Fruit fly (Drosophila melanogaster) whole organism, embryonic: Measurements from ENCODE around the gene natalisin.

Source experiments
- CG10147 ChIP-seq: fragments of 200-800 bp; sonication (Bioruptor generic); optimal IDR thresholded peaks from 2 replicates; lab custom pipeline; 2019; ENCODE audit warnings: missing biosample characterization, mild to moderate bottlenecking, missing genetic modification characterization, moderate library complexity
- CG10959 ChIP-seq: fragments of 200-800 bp; sonication (Bioruptor generic); IDR thresholded peaks from 2 replicates; pipeline ENCODE4 v1.3.6; 2022; ENCODE audit warnings: missing biosample characterization, missing genetic modification characterization
- CG12071 ChIP-seq: fragments of 200-800 bp; sonication (Bioruptor generic); optimal IDR thresholded peaks from 3 replicates; lab custom pipeline; 2018; ENCODE audit warnings: missing biosample characterization, mild to moderate bottlenecking, missing genetic modification characterization
- CG1233 ChIP-seq: fragments of 200-800 bp; sonication (Bioruptor generic); optimal IDR thresholded peaks from 4 replicates; lab custom pipeline; 2018; ENCODE audit warnings: missing biosample characterization, mild to moderate bottlenecking, missing genetic modification characterization
- CG12659 ChIP-seq: fragments of 200-800 bp; sonication (Bioruptor generic); optimal IDR thresholded peaks from 3 replicates; lab custom pipeline; 2017; ENCODE audit warnings: mild to moderate bottlenecking, missing biosample characterization, missing genetic modification reagents, missing genetic modification characterization
- CG12942 ChIP-seq: fragments of 200-800 bp; sonication (Bioruptor generic); optimal IDR thresholded peaks from 3 replicates; lab custom pipeline; 2016; ENCODE audit warnings: missing biosample characterization, missing genetic modification characterization
- CG13287 ChIP-seq: fragments of 200-800 bp; sonication (Bioruptor generic); IDR thresholded peaks from 2 replicates; pipeline ENCODE4 v1.3.6; 2022; ENCODE audit warnings: missing biosample characterization, missing genetic modification characterization; ENCODE audit not compliant: partially characterized antibody
- CG15073 ChIP-seq: fragments of 200-800 bp; sonication (Bioruptor generic); optimal IDR thresholded peaks from 2 replicates; lab custom pipeline; 2016; ENCODE audit warnings: missing biosample characterization, missing genetic modification characterization
- CG15479 ChIP-seq: fragments of 200-800 bp; sonication (Bioruptor generic); optimal IDR thresholded peaks from 3 replicates; lab custom pipeline; 2019; ENCODE audit warnings: missing biosample characterization, mild to moderate bottlenecking, missing genetic modification characterization, moderate library complexity
- CG2875 ChIP-seq: fragments of 200-800 bp; sonication (Bioruptor generic); optimal IDR thresholded peaks from 2 replicates; lab custom pipeline; 2017; ENCODE audit warnings: missing biosample characterization, mild to moderate bottlenecking, missing genetic modification characterization, missing genetic modification reagents
- CG3065 ChIP-seq: fragments of 200-800 bp; sonication (Bioruptor generic); optimal IDR thresholded peaks from 2 replicates; lab custom pipeline; 2016; ENCODE audit warnings: missing biosample characterization, missing genetic modification characterization
- CG32772 ChIP-seq: fragments of 200-800 bp; sonication (Bioruptor generic); IDR thresholded peaks from 2 replicates; pipeline ENCODE4 v1.3.6; 2022; ENCODE audit warnings: missing biosample characterization, missing genetic modification characterization
- CG34422 ChIP-seq: fragments of 200-800 bp; sonication (Bioruptor generic); IDR thresholded peaks from 3 replicates; pipeline ENCODE4 v1.3.6; 2022; ENCODE audit warnings: missing biosample characterization, missing genetic modification characterization
- CG4404 ChIP-seq: fragments of 200-800 bp; sonication (Bioruptor generic); IDR thresholded peaks from 2 replicates; pipeline ENCODE4 v1.3.6; 2022; ENCODE audit warnings: missing biosample characterization, missing genetic modification characterization
- CG5180 ChIP-seq: fragments of 200-800 bp; sonication (Bioruptor generic); optimal IDR thresholded peaks from 3 replicates; lab custom pipeline; 2017; ENCODE audit warnings: missing biosample characterization, missing genetic modification characterization, mild to moderate bottlenecking, moderate library complexity, missing genetic modification reagents
- CG7963 ChIP-seq: fragments of 200-800 bp; sonication (Bioruptor generic); IDR thresholded peaks from 3 replicates; pipeline ENCODE4 v1.3.6; 2022; ENCODE audit warnings: missing biosample characterization, missing genetic modification characterization; ENCODE audit not compliant: partially characterized antibody
- CG8388 ChIP-seq: fragments of 200-800 bp; sonication (Bioruptor generic); optimal IDR thresholded peaks from 2 replicates; lab custom pipeline; 2019; ENCODE audit warnings: missing biosample characterization, mild to moderate bottlenecking, missing genetic modification characterization, moderate library complexity
- CG8765 ChIP-seq: fragments of 200-800 bp; sonication (Bioruptor generic); IDR thresholded peaks from 2 replicates; pipeline ENCODE4 v1.3.6; 2022; ENCODE audit warnings: missing biosample characterization, missing genetic modification characterization
- CG9437 ChIP-seq: fragments of 200-800 bp; sonication (Bioruptor generic); optimal IDR thresholded peaks from 2 replicates; lab custom pipeline; 2018; ENCODE audit warnings: missing biosample characterization, mild to moderate bottlenecking, missing genetic modification characterization
- Camta ChIP-seq: fragments of 200-800 bp; sonication (Bioruptor generic); optimal IDR thresholded peaks from 2 replicates; lab custom pipeline; 2016; ENCODE audit warnings: missing biosample characterization, missing genetic modification characterization
- Dad ChIP-seq: fragments of 200-800 bp; sonication (Bioruptor generic); optimal IDR thresholded peaks from 3 replicates; lab custom pipeline; 2016; ENCODE audit warnings: missing biosample characterization, missing genetic modification characterization
- HLHmδ ChIP-seq: fragments of 200-800 bp; sonication (Bioruptor generic); optimal IDR thresholded peaks from 2 replicates; lab custom pipeline; 2018; ENCODE audit warnings: missing biosample characterization, mild to moderate bottlenecking, missing genetic modification characterization, moderate library complexity
- Lhr ChIP-seq: fragments of 200-800 bp; sonication (Bioruptor generic); optimal IDR thresholded peaks from 3 replicates; lab custom pipeline; 2017; ENCODE audit warnings: mild to moderate bottlenecking, missing biosample characterization, missing genetic modification reagents, missing genetic modification characterization
- NK7.1 ChIP-seq: fragments of 200-800 bp; sonication (Bioruptor generic); optimal IDR thresholded peaks from 3 replicates; lab custom pipeline; 2016; ENCODE audit warnings: missing biosample characterization, missing genetic modification characterization
- Sry-δ ChIP-seq: fragments of 200-800 bp; sonication (Bioruptor generic); optimal IDR thresholded peaks from 2 replicates; lab custom pipeline; 2016; ENCODE audit warnings: missing biosample characterization, missing genetic modification characterization
- cad ChIP-seq: fragments of >200 bp; optimal IDR thresholded peaks from 2 replicates; lab custom pipeline; 2017; ENCODE audit warnings: missing biosample characterization, missing genetic modification characterization
- cas ChIP-seq: fragments of 200-800 bp; sonication (Bioruptor generic); IDR thresholded peaks from 2 replicates; pipeline ENCODE4 v1.3.6; 2022; ENCODE audit warnings: missing biosample characterization, missing genetic modification characterization
- chif ChIP-seq, 2 experiments: fragments of 200-800 bp; sonication (Bioruptor generic); optimal IDR thresholded peaks; 3 replicates each; lab custom pipeline; 2016; ENCODE audit warnings: missing biosample characterization in 2 of 2, missing genetic modification characterization in 2 of 2
- cwo ChIP-seq: fragments of 200-800 bp; sonication (Bioruptor generic); optimal IDR thresholded peaks from 3 replicates; lab custom pipeline; 2017; ENCODE audit warnings: missing biosample characterization, missing genetic modification characterization, mild to moderate bottlenecking, moderate library complexity, missing genetic modification reagents
- disco-r ChIP-seq: fragments of 200-800 bp; sonication (Bioruptor generic); optimal IDR thresholded peaks from 2 replicates; lab custom pipeline; 2016; ENCODE audit warnings: missing biosample characterization, missing genetic modification characterization
- fd102C ChIP-seq: fragments of 200-800 bp; sonication (Bioruptor generic); optimal IDR thresholded peaks from 2 replicates; lab custom pipeline; 2018; ENCODE audit warnings: missing biosample characterization, mild to moderate bottlenecking, missing genetic modification characterization, moderate library complexity
- gcm2 ChIP-seq: fragments of 200-800 bp; sonication (Bioruptor generic); optimal IDR thresholded peaks from 2 replicates; lab custom pipeline; 2016; ENCODE audit warnings: missing biosample characterization, missing genetic modification characterization
- h ChIP-seq: fragments of >200 bp; optimal IDR thresholded peaks from 2 replicates; lab custom pipeline; 2017
- inv ChIP-seq: fragments of 200-800 bp; sonication (Bioruptor generic); IDR thresholded peaks from 2 replicates; pipeline ENCODE4 v1.3.6; 2022; ENCODE audit warnings: missing biosample characterization, missing genetic modification characterization; ENCODE audit not compliant: partially characterized antibody
- jigr1 ChIP-seq: fragments of 200-800 bp; sonication (Bioruptor generic); IDR thresholded peaks from 3 replicates; pipeline ENCODE4 v1.3.6; 2022; ENCODE audit warnings: missing biosample characterization, missing genetic modification characterization
- kah ChIP-seq: fragments of 200-800 bp; sonication (Bioruptor generic); optimal IDR thresholded peaks from 2 replicates; lab custom pipeline; 2018; ENCODE audit warnings: missing biosample characterization, mild to moderate bottlenecking, missing genetic modification characterization
- klu ChIP-seq: fragments of 200-800 bp; sonication (Bioruptor generic); IDR thresholded peaks from 2 replicates; pipeline ENCODE4 v1.3.6; 2022; ENCODE audit warnings: missing biosample characterization, missing genetic modification characterization
- mld ChIP-seq: fragments of 200-800 bp; sonication (Bioruptor generic); IDR thresholded peaks from 3 replicates; pipeline ENCODE4 v1.3.6; 2022; ENCODE audit warnings: missing biosample characterization, missing genetic modification characterization; ENCODE audit not compliant: partially characterized antibody
- nerfin-1 ChIP-seq: fragments of 200-800 bp; sonication (Bioruptor generic); optimal IDR thresholded peaks from 3 replicates; lab custom pipeline; 2019; ENCODE audit warnings: missing biosample characterization, mild to moderate bottlenecking, missing genetic modification characterization, moderate library complexity
- pfk ChIP-seq: fragments of 200-800 bp; sonication (Bioruptor generic); optimal IDR thresholded peaks from 2 replicates; lab custom pipeline; 2018; ENCODE audit warnings: missing biosample characterization, mild to moderate bottlenecking, missing genetic modification characterization, moderate library complexity
- pita ChIP-seq: fragments of 200-800 bp; sonication (Bioruptor generic); optimal IDR thresholded peaks from 2 replicates; lab custom pipeline; 2017; ENCODE audit warnings: missing biosample characterization, mild to moderate bottlenecking, missing genetic modification characterization
- rib ChIP-seq: fragments of 200-800 bp; sonication (Bioruptor generic); IDR thresholded peaks from 2 replicates; pipeline ENCODE4 v1.3.6; 2022; ENCODE audit warnings: missing biosample characterization, missing genetic modification characterization
- ssp ChIP-seq: fragments of 200-800 bp; sonication (Bioruptor generic); IDR thresholded peaks from 2 replicates; pipeline ENCODE4 v1.3.6; 2022; ENCODE audit warnings: missing biosample characterization, missing genetic modification characterization
- trh ChIP-seq: fragments of 200-800 bp; sonication (Bioruptor generic); optimal IDR thresholded peaks from 2 replicates; lab custom pipeline; 2016; ENCODE audit warnings: missing biosample characterization, missing genetic modification characterization
- tx ChIP-seq: fragments of 200-800 bp; sonication (Bioruptor generic); optimal IDR thresholded peaks from 2 replicates; lab custom pipeline; 2016; ENCODE audit warnings: missing biosample characterization, missing genetic modification characterization
- unc-4 ChIP-seq: fragments of 200-800 bp; sonication (Bioruptor generic); IDR thresholded peaks from 2 replicates; pipeline ENCODE4 v1.3.6; 2022; ENCODE audit warnings: missing biosample characterization, missing genetic modification characterization; ENCODE audit not compliant: partially characterized antibody
- unpg ChIP-seq: fragments of 200-800 bp; sonication (Bioruptor generic); optimal IDR thresholded peaks from 3 replicates; lab custom pipeline; 2018; ENCODE audit warnings: missing biosample characterization, mild to moderate bottlenecking, missing genetic modification characterization, moderate library complexity
- wor ChIP-seq: fragments of 200-800 bp; sonication (Bioruptor generic); IDR thresholded peaks from 2 replicates; pipeline ENCODE4 v1.3.6; 2022; ENCODE audit warnings: missing biosample characterization, missing genetic modification characterization
- yki ChIP-seq: fragments of >200 bp; optimal IDR thresholded peaks from 3 replicates; lab custom pipeline; 2018
- zfh2 ChIP-seq: fragments of 200-800 bp; sonication (Bioruptor generic); optimal IDR thresholded peaks from 2 replicates; lab custom pipeline; 2016; ENCODE audit warnings: missing biosample characterization, missing genetic modification characterization

Gene natalisin

DNA sequence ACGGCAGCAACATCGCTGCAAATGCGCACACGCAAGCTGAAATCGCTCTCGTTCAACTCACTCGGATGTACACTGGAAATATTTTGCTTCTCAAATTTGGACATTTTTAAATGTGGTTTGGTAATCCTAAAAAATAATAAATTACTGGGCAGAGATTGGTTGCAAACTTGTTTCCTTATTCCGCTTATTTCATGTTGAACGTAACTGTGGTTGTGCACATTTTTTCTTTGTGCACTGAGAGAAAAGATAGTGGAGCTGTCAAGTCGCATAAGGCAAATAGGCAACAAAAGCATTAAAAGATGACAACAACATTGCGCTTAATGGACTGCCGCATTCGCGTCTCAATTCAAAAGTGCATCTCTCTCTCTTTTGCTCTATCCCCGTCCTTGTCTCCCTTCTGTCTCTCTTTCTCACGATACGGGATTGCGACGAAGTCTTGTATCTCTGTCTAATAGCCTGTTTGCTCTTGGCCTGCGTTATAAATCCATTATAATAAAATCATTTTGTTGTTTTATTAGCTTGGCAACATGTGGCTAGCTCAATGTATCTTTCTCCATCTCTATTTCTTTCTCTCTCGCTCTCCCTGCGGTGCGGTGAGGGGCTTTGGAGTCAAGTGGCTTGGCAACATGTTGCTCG lies 45.1 kb upstream of the natalisin start (continued):
- TF ChIP-seq Sry-δ (GFP tag; lab: Kevin White, UChicago) (peak; percentile 48), cas (no peak), chif (GFP tag; optimal IDR thresholded peaks at IDR 0.05; lab: Kevin White, UChicago) (peak; percentile 92 to 97), CG13287 (GFP tag; lab: Robert Waterston, UW) (no peak), h (no peak), CG3065 (peak; percentile 95), klu (GFP tag; lab: Robert Waterston, UW) (peak; percentile 79), cwo (GFP tag; lab: Kevin White, UChicago) (peak; percentile 63), yki (no peak), nerfin-1 (peak; percentile 87), pfk (GFP tag; lab: Kevin White, UChicago) (no peak), kah (GFP tag; lab: Kevin White, UChicago) (peak; percentile 2), CG8388 (GFP tag; lab: Kevin White, UChicago) (peak; percentile 92), CG8765 (GFP tag; lab: Robert Waterston, UW) (peak; percentile 44; the same call in 1 of the 2 replicates), gcm2 (GFP tag; lab: Kevin White, UChicago) (peak; percentile 96), cad (GFP tag; lab: Kevin White, UChicago) (peak; percentile 83), ssp (GFP tag; lab: Robert Waterston, UW) (peak; percentile 83), Dad (peak; percentile 78), CG15073 (GFP tag; lab: Kevin White, UChicago) (peak; percentile 81), pita (GFP tag; lab: Kevin White, UChicago) (no peak), NK7.1 (peak; percentile 92), Lhr (GFP tag; lab: Kevin White, UChicago) (peak; percentile 88), CG4404 (peak; percentile 43), CG2875 (peak; percentile 91), CG9437 (GFP tag; lab: Kevin White, UChicago) (peak; percentile 89), CG1233 (GFP tag; lab: Kevin White, UChicago) (peak; percentile 70), zfh2 (GFP tag; lab: Kevin White, UChicago) (peak; percentile 87), CG32772 (peak; percentile 90), tx (GFP tag; lab: Kevin White, UChicago) (peak; percentile 96), CG10959 (peak; percentile 68), rib (GFP tag; lab: Robert Waterston, UW) (no peak), fd102C (GFP tag; lab: Kevin White, UChicago) (no peak), CG5180 (GFP tag; lab: Kevin White, UChicago) (peak; percentile 65), Camta (GFP tag; lab: Kevin White, UChicago) (peak; percentile 97), mld (GFP tag; lab: Robert Waterston, UW) (no peak), disco-r (GFP tag; lab: Kevin White, UChicago) (peak; percentile 85), inv (GFP tag; lab: Robert Waterston, UW) (no peak), trh (GFP tag; lab: Kevin White, UChicago) (peak; percentile 88), jigr1 (peak; percentile 77; the same call in 2 of the 3 replicates), CG34422 (peak; percentile 95), CG12071 (GFP tag; lab: Kevin White, UChicago) (peak; percentile 78), CG12659 (GFP tag; lab: Kevin White, UChicago) (peak; percentile 94), unpg (GFP tag; lab: Kevin White, UChicago) (peak; percentile 93), CG7963 (GFP tag; lab: Robert Waterston, UW) (no peak), HLHmδ (GFP tag; lab: Kevin White, UChicago) (no peak), CG12942 (GFP tag; lab: Kevin White, UChicago) (peak; percentile 95), wor (GFP tag; lab: Robert Waterston, UW) (peak; percentile 96), CG15479 (GFP tag; lab: Kevin White, UChicago) (no peak), unc-4 (no peak), CG10147 (GFP tag; lab: Kevin White, UChicago) (peak; percentile 54)
